Worm (Caenorhabditis elegans) whole organism, L2 larva: Measurements from ENCODE around the gene cank-26.

ENCODE experiments used
- C34F6.9 ChIP-seq: fragments of 150-350 bp; optimal IDR thresholded peaks from 2 replicates; lab custom pipeline; 2014; ENCODE audit warnings: missing biosample characterization, missing genetic modification characterization
- F13H6.1 ChIP-seq: sonication (generic microtip); optimal IDR thresholded peaks from 2 replicates; lab custom pipeline; 2016; ENCODE audit warnings: missing genetic modification characterization, missing compliant biosample characterization
- R02D3.7 ChIP-seq: fragments of 150-350 bp; optimal IDR thresholded peaks from 2 replicates; lab custom pipeline; 2014; ENCODE audit warnings: missing biosample characterization, missing genetic modification characterization
- ceh-82 ChIP-seq: fragments of 150-350 bp; optimal IDR thresholded peaks from 2 replicates; lab custom pipeline; 2014; ENCODE audit warnings: missing biosample characterization, missing genetic modification characterization
- elt-1 ChIP-seq: fragments of 150-350 bp; optimal IDR thresholded peaks from 2 replicates; lab custom pipeline; 2014; ENCODE audit warnings: missing biosample characterization, missing genetic modification characterization
- fos-1 ChIP-seq: fragments of 150-350 bp; optimal IDR thresholded peaks from 2 replicates; lab custom pipeline; 2014; ENCODE audit warnings: missing biosample characterization, missing genetic modification characterization
- lin-13 ChIP-seq: fragments of 150-350 bp; optimal IDR thresholded peaks from 2 replicates; lab custom pipeline; 2014; ENCODE audit warnings: missing biosample characterization, missing genetic modification reagents, missing genetic modification characterization
- mbf-1 ChIP-seq: sonication (generic microtip); optimal IDR thresholded peaks from 2 replicates; lab custom pipeline; 2017; ENCODE audit warnings: missing biosample characterization, missing genetic modification characterization
- mdl-1 ChIP-seq, 2 experiments: fragments of 150-350 bp in 1 of 2; sonication (generic microtip) in 1 of 2; optimal IDR thresholded peaks; 2 replicates each; lab custom pipeline; 2017; ENCODE audit warnings: missing biosample characterization in 2 of 2, missing genetic modification characterization in 2 of 2
- nhr-23 ChIP-seq: fragments of 150-350 bp; optimal IDR thresholded peaks from 2 replicates; lab custom pipeline; 2014; ENCODE audit warnings: missing biosample characterization, missing genetic modification reagents, missing genetic modification characterization
- snpc-4 ChIP-seq: fragments of 150-350 bp; optimal IDR thresholded peaks from 2 replicates; lab custom pipeline; 2014; ENCODE audit warnings: missing biosample characterization, missing genetic modification characterization
- zag-1 ChIP-seq: fragments of 150-350 bp; optimal IDR thresholded peaks from 2 replicates; lab custom pipeline; 2014; ENCODE audit warnings: missing biosample characterization, missing genetic modification characterization
- ztf-11 ChIP-seq: sonication (generic microtip); optimal IDR thresholded peaks from 2 replicates; lab custom pipeline; 2017; ENCODE audit warnings: missing biosample characterization, missing genetic modification characterization

- no peak for TF ChIP-seq ztf-11 (tag; lab: Kevin White, UChicago)
- no peak for TF ChIP-seq fos-1
- TF ChIP-seq snpc-4 (tag; lab: Kevin White, UChicago), result no peak
- TF ChIP-seq ceh-82 (tag; lab: Kevin White, UChicago), result no peak
- TF ChIP-seq elt-1 (tag; lab: Kevin White, UChicago), result no peak
- no peak for TF ChIP-seq F13H6.1 (tag; lab: Kevin White, UChicago)
- no peak for TF ChIP-seq R02D3.7
- no peak for TF ChIP-seq zag-1 (tag; lab: Kevin White, UChicago)
- no peak for TF ChIP-seq C34F6.9
- no peak for TF ChIP-seq mbf-1 (tag; lab: Kevin White, UChicago)
- no peak for TF ChIP-seq nhr-23 (tag; lab: Kevin White, UChicago)
- no peak for TF ChIP-seq mdl-1 (tag; optimal IDR thresholded peaks at IDR 0.05; lab: Kevin White, UChicago)
- TF ChIP-seq lin-13 (GFP tag; lab: Kevin White, UChicago), result no peak
Measured at ce11 chrII:3964302-3964885, 10.5 kb downstream of the cank-26 start.
